Worm (Caenorhabditis elegans) whole organism, early embryonic: ENCODE measurements around the gene enu-3.2.

Experiments used
- aly-1 ChIP-seq: sonication (generic microtip); optimal IDR thresholded peaks from 2 replicates; lab custom pipeline; 2016; ENCODE audit warnings: missing genetic modification characterization, missing compliant biosample characterization
- ama-1 ChIP-seq: fragments of 150-350 bp; optimal IDR thresholded peaks from 2 replicates; lab custom pipeline; 2014
- ets-7 ChIP-seq: sonication (generic microtip); optimal IDR thresholded peaks from 2 replicates; lab custom pipeline; 2016; ENCODE audit warnings: missing genotype, missing genetic modification characterization, missing compliant biosample characterization
- flt-1 ChIP-seq: fragments of 200-800 bp; sonication (Bioruptor generic); IDR thresholded peaks from 2 replicates; pipeline ENCODE4 v1.3.6; 2022; ENCODE audit warnings: missing genetic modification characterization, missing compliant biosample characterization
- scrt-1 ChIP-seq: fragments of 200-800 bp; sonication (Bioruptor generic); IDR thresholded peaks from 2 replicates; pipeline ENCODE4 v1.3.6; 2022; ENCODE audit warnings: missing genetic modification characterization, missing compliant biosample characterization
- sea-1 ChIP-seq: fragments of 200-800 bp; sonication (Bioruptor generic); conservative IDR thresholded peaks from 2 replicates; pipeline ENCODE4 v1.3.6; 2022; ENCODE audit warnings: missing genetic modification characterization, missing compliant biosample characterization
- tbx-37 ChIP-seq: fragments of 200-800 bp; sonication (Bioruptor generic); conservative IDR thresholded peaks from 2 replicates; pipeline ENCODE4 v1.3.6; 2022; ENCODE audit warnings: missing genetic modification reagents, missing genetic modification characterization, missing compliant biosample characterization

- TF ChIP-seq flt-1 (GFP tag; lab: Robert Waterston, UW) (no peak), ama-1 (lab: Kevin White, UChicago) (no peak), sea-1 (GFP tag; lab: Robert Waterston, UW) (no peak), ets-7 (tag; lab: Kevin White, UChicago) (no peak), scrt-1 (no peak), tbx-37 (GFP tag; lab: Robert Waterston, UW) (no peak), aly-1 (no peak)
Measured at ce11 chrIII:4740820-4741219, 44.2 kb downstream of the enu-3.2 start.
